Worm (Caenorhabditis elegans) whole organism, L2 larva: ENCODE measurements around the gene bbln-1.

ENCODE experiments used
- F13H6.1 ChIP-seq: sonication (generic microtip); optimal IDR thresholded peaks from 2 replicates; lab custom pipeline; 2016; ENCODE audit warnings: missing genetic modification characterization, missing compliant biosample characterization
- Y55F3AM.14 ChIP-seq: fragments of 200-800 bp; sonication (Bioruptor generic); optimal IDR thresholded peaks from 2 replicates; lab custom pipeline; 2018; ENCODE audit warnings: mild to moderate bottlenecking, missing genetic modification characterization, missing compliant biosample characterization
- alr-1 ChIP-seq: fragments of 150-350 bp; optimal IDR thresholded peaks from 2 replicates; lab custom pipeline; 2014; ENCODE audit warnings: missing biosample characterization, missing genetic modification characterization
- aly-2 ChIP-seq: fragments of 150-350 bp; optimal IDR thresholded peaks from 2 replicates; lab custom pipeline; 2014; ENCODE audit warnings: missing biosample characterization, missing genetic modification characterization
- blmp-1 ChIP-seq: sonication (generic microtip); optimal IDR thresholded peaks from 2 replicates; lab custom pipeline; 2017; ENCODE audit warnings: missing genetic modification characterization, mild to moderate bottlenecking, missing compliant biosample characterization, antibody characterized with exemption, moderate library complexity; ENCODE audit not compliant: insufficient read depth
- ceh-16 ChIP-seq: fragments of 150-350 bp; optimal IDR thresholded peaks from 2 replicates; lab custom pipeline; 2014; ENCODE audit warnings: missing biosample characterization, missing genetic modification characterization
- ceh-82 ChIP-seq: fragments of 150-350 bp; optimal IDR thresholded peaks from 2 replicates; lab custom pipeline; 2014; ENCODE audit warnings: missing biosample characterization, missing genetic modification characterization
- crh-2 ChIP-seq: sonication (generic microtip); optimal IDR thresholded peaks from 2 replicates; lab custom pipeline; 2017; ENCODE audit warnings: missing biosample characterization, missing genetic modification characterization
- egl-27 ChIP-seq: sonication (generic microtip); optimal IDR thresholded peaks from 3 replicates; lab custom pipeline; 2017; ENCODE audit warnings: missing biosample characterization, missing genetic modification reagents, missing genetic modification characterization
- elt-3 ChIP-seq: sonication (generic microtip); optimal IDR thresholded peaks from 2 replicates; lab custom pipeline; 2017; ENCODE audit warnings: missing biosample characterization, missing genetic modification characterization
- fos-1 ChIP-seq: fragments of 150-350 bp; optimal IDR thresholded peaks from 2 replicates; lab custom pipeline; 2014; ENCODE audit warnings: missing biosample characterization, missing genetic modification characterization
- gmeb-1 ChIP-seq: fragments of 150-350 bp; optimal IDR thresholded peaks from 2 replicates; lab custom pipeline; 2014; ENCODE audit warnings: missing biosample characterization, missing genetic modification characterization
- lin-11 ChIP-seq: fragments of 150-350 bp; sonication (generic microtip); optimal IDR thresholded peaks from 2 replicates; lab custom pipeline; 2014; ENCODE audit warnings: missing biosample characterization, missing genetic modification characterization, inconsistent platforms, mixed read lengths
- lin-13 ChIP-seq: fragments of 150-350 bp; optimal IDR thresholded peaks from 2 replicates; lab custom pipeline; 2014; ENCODE audit warnings: missing biosample characterization, missing genetic modification reagents, missing genetic modification characterization
- lin-39 ChIP-seq: fragments of 150-350 bp; optimal IDR thresholded peaks from 2 replicates; lab custom pipeline; 2014; ENCODE audit warnings: missing biosample characterization, missing genetic modification reagents, missing genetic modification characterization
- lsy-2 ChIP-seq, 2 experiments: fragments of 150-350 bp in 1 of 2; sonication (generic microtip) in 1 of 2; optimal IDR thresholded peaks; 2 replicates each; lab custom pipeline; 2014 to 2017; ENCODE audit warnings: missing biosample characterization in 2 of 2, missing genetic modification characterization in 2 of 2
- mab-5 ChIP-seq: fragments of 150-350 bp; optimal IDR thresholded peaks from 2 replicates; lab custom pipeline; 2014; ENCODE audit warnings: missing biosample characterization, missing genetic modification characterization
- mbf-1 ChIP-seq: sonication (generic microtip); optimal IDR thresholded peaks from 2 replicates; lab custom pipeline; 2017; ENCODE audit warnings: missing biosample characterization, missing genetic modification characterization
- mdl-1 ChIP-seq, 2 experiments: fragments of 150-350 bp in 1 of 2; sonication (generic microtip) in 1 of 2; optimal IDR thresholded peaks; 2 replicates each; lab custom pipeline; 2017; ENCODE audit warnings: missing biosample characterization in 2 of 2, missing genetic modification characterization in 2 of 2
- nhr-11 ChIP-seq: fragments of 150-350 bp; optimal IDR thresholded peaks from 2 replicates; lab custom pipeline; 2014; ENCODE audit warnings: missing biosample characterization, missing genetic modification characterization
- nhr-12 ChIP-seq: fragments of 150-350 bp; optimal IDR thresholded peaks from 2 replicates; lab custom pipeline; 2014; ENCODE audit warnings: missing biosample characterization, missing genetic modification characterization
- nhr-129 ChIP-seq: fragments of 150-350 bp; optimal IDR thresholded peaks from 2 replicates; lab custom pipeline; 2014; ENCODE audit warnings: missing biosample characterization, missing genetic modification characterization
- nhr-21 ChIP-seq: fragments of 150-350 bp; optimal IDR thresholded peaks from 2 replicates; lab custom pipeline; 2014; ENCODE audit warnings: missing biosample characterization, missing genetic modification characterization
- nhr-23 ChIP-seq: fragments of 150-350 bp; optimal IDR thresholded peaks from 2 replicates; lab custom pipeline; 2014; ENCODE audit warnings: missing biosample characterization, missing genetic modification reagents, missing genetic modification characterization
- nhr-237 ChIP-seq: fragments of 150-350 bp; optimal IDR thresholded peaks from 2 replicates; lab custom pipeline; 2014; ENCODE audit warnings: missing biosample characterization, missing genetic modification characterization
- nhr-25 ChIP-seq: fragments of 150-350 bp; sonication (generic microtip); optimal IDR thresholded peaks from 3 replicates; lab custom pipeline; 2014; ENCODE audit warnings: missing biosample characterization, missing genetic modification characterization
- nhr-6 ChIP-seq: fragments of 150-350 bp; optimal IDR thresholded peaks from 2 replicates; lab custom pipeline; 2014; ENCODE audit warnings: missing biosample characterization, missing genetic modification characterization
- nhr-77 ChIP-seq: fragments of 150-350 bp; optimal IDR thresholded peaks from 2 replicates; lab custom pipeline; 2014; ENCODE audit warnings: missing biosample characterization, missing genetic modification characterization
- peb-1 ChIP-seq: fragments of 150-350 bp; optimal IDR thresholded peaks from 2 replicates; lab custom pipeline; 2014; ENCODE audit warnings: missing biosample characterization, missing genetic modification characterization
- sem-4 ChIP-seq: fragments of 150-350 bp; optimal IDR thresholded peaks from 2 replicates; lab custom pipeline; 2014; ENCODE audit warnings: missing biosample characterization, missing genetic modification reagents, missing genetic modification characterization
- skn-1 ChIP-seq: sonication (generic microtip); optimal IDR thresholded peaks from 2 replicates; lab custom pipeline; 2017; ENCODE audit warnings: missing biosample characterization, missing genetic modification characterization
- sma-3 ChIP-seq: sonication (generic microtip); optimal IDR thresholded peaks from 2 replicates; lab custom pipeline; 2016; ENCODE audit warnings: missing genetic modification reagents, missing genetic modification characterization, missing compliant biosample characterization
- sma-9 ChIP-seq, 2 experiments: fragments of 150-350 bp in 1 of 2; sonication (generic microtip) in 1 of 2; optimal IDR thresholded peaks; 2 replicates each; lab custom pipeline; 2014 to 2016; ENCODE audit warnings: missing genetic modification characterization in 2 of 2, mild to moderate bottlenecking in 1 of 2, missing biosample characterization in 1 of 2, missing compliant biosample characterization in 1 of 2, missing genetic modification reagents in 1 of 2, moderate library complexity in 1 of 2
- unc-39 ChIP-seq: fragments of 150-350 bp; optimal IDR thresholded peaks from 2 replicates; lab custom pipeline; 2014; ENCODE audit warnings: missing biosample characterization, missing genetic modification characterization
- unc-62 ChIP-seq: fragments of 150-350 bp; optimal IDR thresholded peaks from 2 replicates; lab custom pipeline; 2014; ENCODE audit warnings: missing biosample characterization, missing genetic modification reagents, missing genetic modification characterization
- zag-1 ChIP-seq: fragments of 150-350 bp; optimal IDR thresholded peaks from 2 replicates; lab custom pipeline; 2014; ENCODE audit warnings: missing biosample characterization, missing genetic modification characterization
- ztf-1 ChIP-seq: fragments of 200-800 bp; sonication (Bioruptor generic); conservative IDR thresholded peaks from 2 replicates; pipeline ENCODE4 v1.3.6; 2022; ENCODE audit warnings: missing genetic modification characterization, missing compliant biosample characterization
- ztf-11 ChIP-seq: sonication (generic microtip); optimal IDR thresholded peaks from 2 replicates; lab custom pipeline; 2017; ENCODE audit warnings: missing biosample characterization, missing genetic modification characterization

Gene bbln-1

DNA sequence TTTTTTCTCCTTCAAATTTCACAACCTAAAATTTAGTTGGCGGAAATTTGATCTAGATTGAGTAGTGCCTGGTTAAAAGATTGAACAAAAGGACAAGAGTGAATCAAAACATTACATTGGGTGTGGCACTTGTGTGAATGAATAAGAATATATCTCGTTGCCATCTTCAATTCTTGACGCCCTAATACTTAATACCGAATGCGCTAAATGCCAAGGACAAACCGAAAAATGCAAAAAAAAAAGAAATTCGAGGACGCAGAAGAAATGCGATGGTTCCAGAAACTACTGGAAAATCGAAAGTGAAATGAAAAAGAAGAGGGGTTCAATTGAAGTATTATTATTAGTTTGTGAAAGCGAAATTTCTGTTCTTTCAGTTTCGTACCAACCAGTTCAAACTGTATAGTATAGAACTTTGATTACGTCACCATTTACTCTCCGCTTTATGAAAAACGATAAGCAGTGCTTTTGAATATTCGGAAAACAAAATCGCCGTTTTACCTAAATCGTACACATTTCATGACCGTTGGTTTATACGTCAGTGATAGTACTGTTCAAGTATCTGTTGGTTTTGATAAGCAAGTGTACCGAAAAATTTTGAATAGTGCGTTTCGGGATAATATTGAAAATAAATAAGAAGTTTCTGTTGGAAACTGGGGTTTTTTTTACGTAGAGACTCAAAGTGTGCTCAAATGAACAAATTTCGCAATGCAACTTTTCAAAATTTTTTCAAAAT is 3.0 kb upstream of the bbln-1 start:
- TF ChIP-seq fos-1 (peak; percentile 45), nhr-12 (tag; lab: Kevin White, UChicago) (no peak)
- TF ChIP-seq, all 48 proteins: peak for 1

DNA sequence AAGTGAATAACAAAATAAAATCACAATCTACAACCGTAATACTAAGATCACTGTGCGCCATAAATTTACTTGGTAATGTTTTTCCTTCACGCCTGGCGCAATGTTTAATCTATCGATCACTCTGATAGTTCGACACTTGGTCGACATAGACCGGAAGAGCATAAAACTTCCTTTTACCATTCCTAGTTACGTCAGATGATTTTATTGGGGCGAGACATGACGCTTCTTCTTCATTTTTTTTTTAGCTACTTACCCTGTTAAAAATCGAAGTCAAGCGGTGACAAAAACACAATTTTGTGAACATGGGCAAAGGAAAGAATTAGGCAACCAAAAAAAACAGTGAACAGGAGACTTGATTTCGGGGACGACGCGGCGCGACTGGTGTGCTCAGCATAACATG is 2.3 kb upstream of the bbln-1 start:
- TF ChIP-seq lin-13 (GFP tag; lab: Kevin White, UChicago) (no peak), nhr-77 (tag; lab: Kevin White, UChicago) (no peak), sma-9 (GFP tag; optimal IDR thresholded peaks at IDR 0.05; lab: Kevin White, UChicago) (peak; percentile 34), sma-9 (tag; optimal IDR thresholded peaks at IDR 0.05; lab: Kevin White, UChicago) (no peak), Y55F3AM.14 (GFP tag; lab: Kevin White, UChicago) (no peak), crh-2 (tag; lab: Kevin White, UChicago) (peak; percentile 1), sem-4 (tag; lab: Kevin White, UChicago) (no peak), alr-1 (tag; lab: Kevin White, UChicago) (no peak), unc-62 (GFP tag; lab: Kevin White, UChicago) (no peak), nhr-129 (tag; lab: Kevin White, UChicago) (peak; percentile 59), ztf-11 (tag; lab: Kevin White, UChicago) (no peak), fos-1 (peak; percentile 39), zag-1 (no peak), mab-5 (no peak), elt-3 (tag; lab: Kevin White, UChicago) (no peak), lin-11 (tag; lab: Kevin White, UChicago) (no peak)

DNA sequence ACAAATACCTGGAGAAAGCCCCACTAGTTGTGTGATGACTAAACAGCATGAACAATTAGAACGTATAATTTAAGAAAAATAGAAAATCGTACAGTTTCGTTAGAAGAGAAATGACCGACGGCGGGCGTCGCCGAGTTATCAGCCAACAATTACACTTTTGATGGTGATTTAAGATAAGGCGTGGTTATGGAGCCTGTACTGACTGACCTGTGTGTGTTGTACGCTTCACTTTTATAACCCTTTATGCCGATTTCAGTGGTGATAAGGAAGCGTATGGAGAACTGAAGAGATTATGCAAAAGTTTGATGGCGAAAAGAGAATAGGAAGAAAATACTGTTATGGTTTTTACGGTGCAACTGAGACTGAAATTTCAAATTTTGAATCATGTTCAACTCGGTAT is 872 bp upstream of the bbln-1 start:
- TF ChIP-seq sma-9 (GFP tag; optimal IDR thresholded peaks at IDR 0.05; lab: Kevin White, UChicago) (peak; percentile 63), sma-9 (tag; optimal IDR thresholded peaks at IDR 0.05; lab: Kevin White, UChicago) (no peak), skn-1 (no peak), unc-39 (tag; lab: Kevin White, UChicago) (no peak), nhr-25 (tag; lab: Kevin White, UChicago) (no peak), mdl-1 (tag; optimal IDR thresholded peaks at IDR 0.05; lab: Kevin White, UChicago) (no peak), nhr-129 (tag; lab: Kevin White, UChicago) (peak; percentile 5), peb-1 (tag; lab: Kevin White, UChicago) (no peak), gmeb-1 (tag; lab: Kevin White, UChicago) (no peak), sma-3 (GFP tag; lab: Kevin White, UChicago) (peak; percentile 20), nhr-237 (tag; lab: Kevin White, UChicago) (no peak), F13H6.1 (peak; percentile 65), alr-1 (tag; lab: Kevin White, UChicago) (no peak), nhr-12 (tag; lab: Kevin White, UChicago) (no peak), blmp-1 (tag; lab: Kevin White, UChicago) (no peak), ceh-16 (no peak), egl-27 (tag; lab: Kevin White, UChicago) (peak; percentile 6), Y55F3AM.14 (GFP tag; lab: Kevin White, UChicago) (no peak), ztf-11 (tag; lab: Kevin White, UChicago) (no peak), nhr-23 (tag; lab: Kevin White, UChicago) (no peak), aly-2 (tag; lab: Kevin White, UChicago) (no peak), mbf-1 (tag; lab: Kevin White, UChicago) (no peak), nhr-11 (tag; lab: Kevin White, UChicago) (no peak), crh-2 (tag; lab: Kevin White, UChicago) (peak; percentile 46), zag-1 (no peak), fos-1 (peak; percentile 92), ztf-1 (GFP tag; lab: Robert Waterston, UW) (no peak), lsy-2 (tag; optimal IDR thresholded peaks at IDR 0.05; lab: Kevin White, UChicago) (no peak), ceh-82 (tag; lab: Kevin White, UChicago) (no peak), elt-3 (tag; lab: Kevin White, UChicago) (no peak), nhr-21 (tag; lab: Kevin White, UChicago) (no peak), nhr-6 (no peak), lin-39 (tag; lab: Kevin White, UChicago) (no peak)
